Worm (Caenorhabditis elegans): Measurements from ENCODE around the gene srd-70.
A peak's percentile ranks its signal among the peaks of the same experiment; 100 is the strongest.

srd-70 gene

ce11 chrV:20493271-20494231 lies 39.6 kb downstream of the srd-70 start, which contains the start of gene B0250.5:
Gene B0250.5, plus strand, starts transcription at chrV:20493924.
- TF ChIP-seq lin-35 (GFP tag; optimal IDR thresholded peaks at IDR 0.05) (peak in 1 of 3 experiments; percentile 61), let-607 (tag; optimal IDR thresholded peaks at IDR 0.05) (peak; percentile 48 to 79), akir-1 (GFP tag; optimal IDR thresholded peaks at IDR 0.05) (no peak), lin-40 (tag; optimal IDR thresholded peaks at IDR 0.05) (peak; percentile 32), fkh-3 (tag; optimal IDR thresholded peaks at IDR 0.05) (no peak), D2030.7 (GFP tag; IDR thresholded peaks at IDR 0.05) (peak; percentile 26; the same call in 1 of the 2 replicates), nhr-80 (tag; optimal IDR thresholded peaks at IDR 0.05) (peak; percentile 52), ztf-28 (GFP tag; IDR thresholded peaks at IDR 0.05) (no peak)

- TF ChIP-seq zim-3 (tag; optimal IDR thresholded peaks at IDR 0.05) (peak; percentile 4), snpc-4 (GFP tag; optimal IDR thresholded peaks at IDR 0.05) (no peak), snpc-4 (tag; optimal IDR thresholded peaks at IDR 0.05) (peak in 1 of 4 experiments; percentile 23), dpl-1 (GFP tag; optimal IDR thresholded peaks at IDR 0.05) (no peak), dpff-1 (tag; optimal IDR thresholded peaks at IDR 0.05) (peak; percentile 40), hrde-1 (tag; optimal IDR thresholded peaks at IDR 0.05; ENCODE audit: borderline replicate concordance) (no peak), rec-8 (tag; optimal IDR thresholded peaks at IDR 0.05) (no peak), sdz-38 (tag; optimal IDR thresholded peaks at IDR 0.05) (no peak), hlh-12 (tag; optimal IDR thresholded peaks at IDR 0.05) (no peak), nhr-27 (tag; optimal IDR thresholded peaks at IDR 0.05) (peak; percentile 12), aptf-2 (GFP tag; conservative IDR thresholded peaks at IDR 0.05) (no peak), F57C9.4 (tag; optimal IDR thresholded peaks at IDR 0.05) (peak; percentile 11), attf-3 (GFP tag; conservative IDR thresholded peaks at IDR 0.05) (no peak), ceh-91 (GFP tag; IDR thresholded peaks at IDR 0.05) (peak; percentile 42; the same call in 1 of the 2 replicates), F33H1.4 (GFP tag; IDR thresholded peaks at IDR 0.05) (0 out of 2 replicates have a peak, but pooled peaks have one; percentile 14), efl-1 (GFP tag; optimal IDR thresholded peaks at IDR 0.05) (peak; percentile 53), nfya-2 (GFP tag; IDR thresholded peaks at IDR 0.05) (no peak), ekl-4 (GFP tag; IDR thresholded peaks at IDR 0.05) (peak; percentile 43; the same call in 1 of the 2 replicates), C06A6.2 (GFP tag; conservative IDR thresholded peaks at IDR 0.05) (no peak), Y67H2A.10 (GFP tag; conservative IDR thresholded peaks at IDR 0.05) (no peak), die-1 (tag; optimal IDR thresholded peaks at IDR 0.05) (no peak), ceh-58 (GFP tag; IDR thresholded peaks at IDR 0.05) (no peak), K11D2.4 (GFP tag; IDR thresholded peaks at IDR 0.05) (no peak), F52B5.7 (tag; optimal IDR thresholded peaks at IDR 0.05) (peak; percentile 54), unc-130 (GFP tag; optimal IDR thresholded peaks at IDR 0.05) (no peak), repo-1 (tag; optimal IDR thresholded peaks at IDR 0.05) (peak; percentile 92), madf-10 (tag; optimal IDR thresholded peaks at IDR 0.05) (peak; percentile 49), ets-4 (GFP tag; optimal IDR thresholded peaks at IDR 0.05) (no peak), F49E8.2 (tag; optimal IDR thresholded peaks at IDR 0.05; ENCODE audit: insufficient read depth) (no peak), F39B2.1 (GFP tag; IDR thresholded peaks at IDR 0.05) (no peak), hmg-20 (GFP tag; IDR thresholded peaks at IDR 0.05) (0 out of 2 replicates have a peak, but pooled peaks have one; percentile 9), B0261.1 (tag; optimal IDR thresholded peaks at IDR 0.05) (no peak), gei-17 (GFP tag; optimal IDR thresholded peaks at IDR 0.05) (peak; percentile 16), F37B4.10 (GFP tag; IDR thresholded peaks at IDR 0.05) (no peak), bed-1 (GFP tag; IDR thresholded peaks at IDR 0.05) (0 out of 2 replicates have a peak, but pooled peaks have one; percentile 60), hsf-1 (GFP tag; IDR thresholded peaks at IDR 0.05) (peak; percentile 51; the same call in 1 of the 2 replicates), ccch-3 (GFP tag; optimal IDR thresholded peaks at IDR 0.05) (no peak)
Observed at ce11 chrV:20497537-20497936, 43.6 kb downstream of the srd-70 start.

Measured in whole organism, young adult.